Worm (Caenorhabditis elegans) whole organism, mixed stage, embryonic: ENCODE measurements around the gene F54E2.1.

Source experiments
- M03D4.4 ChIP-seq: sonication (generic microtip); optimal IDR thresholded peaks from 2 replicates; lab custom pipeline; 2017; ENCODE audit warnings: mild to moderate bottlenecking, missing genetic modification characterization, missing compliant biosample characterization
- blmp-1 ChIP-seq: fragments of 150-350 bp; optimal IDR thresholded peaks from 2 replicates; lab custom pipeline; 2014; ENCODE audit warnings: missing biosample characterization, missing genetic modification characterization
- ces-1 ChIP-seq: fragments of 150-350 bp; optimal IDR thresholded peaks from 2 replicates; lab custom pipeline; 2014; ENCODE audit warnings: missing biosample characterization, missing genetic modification reagents, missing genetic modification characterization
- elt-1 ChIP-seq: sonication (generic microtip); optimal IDR thresholded peaks from 2 replicates; lab custom pipeline; 2017; ENCODE audit warnings: missing genetic modification characterization, mild to moderate bottlenecking, missing compliant biosample characterization, antibody characterized with exemption, moderate library complexity, borderline replicate concordance; ENCODE audit not compliant: insufficient read depth
- lin-13 ChIP-seq: fragments of 150-350 bp; optimal IDR thresholded peaks from 2 replicates; lab custom pipeline; 2014; ENCODE audit warnings: missing biosample characterization, missing genetic modification characterization
- lsy-2 ChIP-seq: fragments of 150-350 bp; optimal IDR thresholded peaks from 2 replicates; lab custom pipeline; 2014; ENCODE audit warnings: missing biosample characterization, missing genetic modification characterization
- nhr-12 ChIP-seq: fragments of 150-350 bp; optimal IDR thresholded peaks from 2 replicates; lab custom pipeline; 2014; ENCODE audit warnings: missing biosample characterization, missing genetic modification characterization
- nhr-237 ChIP-seq: fragments of 150-350 bp; optimal IDR thresholded peaks from 2 replicates; lab custom pipeline; 2014; ENCODE audit warnings: missing biosample characterization, missing genetic modification characterization
- tbx-8 ChIP-seq: fragments of 200-800 bp; sonication (Bioruptor generic); optimal IDR thresholded peaks from 2 replicates; lab custom pipeline; 2018; ENCODE audit warnings: mild to moderate bottlenecking, missing genetic modification characterization, moderate library complexity, missing compliant biosample characterization
- unc-39 ChIP-seq: fragments of 150-350 bp; optimal IDR thresholded peaks from 2 replicates; lab custom pipeline; 2014; ENCODE audit warnings: missing biosample characterization, missing genetic modification characterization
- zip-8 ChIP-seq: fragments of 150-350 bp; optimal IDR thresholded peaks from 2 replicates; lab custom pipeline; 2014; ENCODE audit warnings: missing biosample characterization, missing genetic modification characterization
- ztf-11 ChIP-seq: fragments of 150-350 bp; optimal IDR thresholded peaks from 2 replicates; lab custom pipeline; 2014; ENCODE audit warnings: missing biosample characterization, missing genetic modification characterization

DNA sequence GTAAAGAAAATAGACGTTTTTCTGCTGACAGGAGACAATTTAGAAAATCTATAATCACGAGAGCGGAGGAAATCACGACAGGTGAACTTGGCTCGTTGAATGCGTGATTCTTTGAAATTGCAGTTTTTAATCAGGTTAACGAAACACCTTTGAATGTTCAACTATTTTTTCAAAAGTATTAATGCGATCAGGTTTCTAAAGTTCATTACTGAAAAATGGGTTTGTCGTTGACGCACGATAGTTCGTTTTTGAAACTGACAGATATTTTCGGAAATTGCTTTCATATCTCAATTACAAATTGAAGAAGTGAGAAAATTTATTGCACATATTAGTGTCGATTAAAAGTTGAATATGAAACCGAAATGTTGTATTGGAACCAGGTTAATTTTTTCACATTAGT, 5.8 kb downstream of the F54E2.1 start, which contains the start of gene F54E2.5:
- no peak for TF ChIP-seq tbx-8 (GFP tag; lab: Kevin White, UChicago)
- TF ChIP-seq nhr-237 (tag; lab: Kevin White, UChicago): no peak
- TF ChIP-seq elt-1 (tag; lab: Kevin White, UChicago): no peak
- no peak for TF ChIP-seq M03D4.4 (tag; lab: Kevin White, UChicago)
- no peak for TF ChIP-seq unc-39 (tag; lab: Kevin White, UChicago)
- no peak for TF ChIP-seq nhr-12 (tag; lab: Kevin White, UChicago)
- TF ChIP-seq blmp-1 (tag; lab: Kevin White, UChicago): no peak
- TF ChIP-seq lin-13 (tag; lab: Kevin White, UChicago): no peak
- TF ChIP-seq lsy-2 (tag; lab: Kevin White, UChicago): no peak
- TF ChIP-seq ces-1 (GFP tag; lab: Kevin White, UChicago): no peak
- no peak for TF ChIP-seq zip-8 (tag; lab: Kevin White, UChicago)
- no peak for TF ChIP-seq ztf-11
